Worm (Caenorhabditis elegans) whole organism, L4/young adult: ENCODE measurements around the gene sql-1.

ENCODE experiments used
- W03F9.2 ChIP-seq: fragments of 150-350 bp; optimal IDR thresholded peaks from 2 replicates; lab custom pipeline; 2014; ENCODE audit warnings: missing biosample characterization, missing genetic modification characterization
- him-1 ChIP-seq: sonication (generic microtip); optimal IDR thresholded peaks from 2 replicates; lab custom pipeline; 2016; ENCODE audit warnings: missing genotype, missing genetic modification reagents, missing genetic modification characterization, missing compliant biosample characterization

ce11 chrIII:12453785-12454184 is 45.6 kb upstream of the sql-1 start:
- no peak for TF ChIP-seq him-1
- no peak for TF ChIP-seq W03F9.2 (tag; lab: Kevin White, UChicago)
